Worm (Caenorhabditis elegans): ENCODE measurements around the gene R06F6.12.

Gene R06F6.12

ce11 chrII:10793393-10793792 is 30.5 kb downstream of the R06F6.12 start, which contains the start of gene vps-11:
Gene vps-11, minus strand, starts transcription at chrII:10793493.
- TF ChIP-seq sea-1 (GFP tag; conservative IDR thresholded peaks at IDR 0.05) (no peak), pes-1 (GFP tag; IDR thresholded peaks at IDR 0.05) (no peak), ceh-13 (GFP tag; optimal IDR thresholded peaks at IDR 0.05) (no peak), ama-1 (optimal IDR thresholded peaks at IDR 0.05) (no peak), flt-1 (GFP tag; IDR thresholded peaks at IDR 0.05) (no peak), F13C5.2 (tag; optimal IDR thresholded peaks at IDR 0.05) (no peak), hmbx-1 (tag; optimal IDR thresholded peaks at IDR 0.05) (no peak), ceh-36 (tag; optimal IDR thresholded peaks at IDR 0.05) (no peak), hmg-4 (GFP tag; optimal IDR thresholded peaks at IDR 0.05) (no peak), tbx-11 (GFP tag; IDR thresholded peaks at IDR 0.05) (no peak)

DNA sequence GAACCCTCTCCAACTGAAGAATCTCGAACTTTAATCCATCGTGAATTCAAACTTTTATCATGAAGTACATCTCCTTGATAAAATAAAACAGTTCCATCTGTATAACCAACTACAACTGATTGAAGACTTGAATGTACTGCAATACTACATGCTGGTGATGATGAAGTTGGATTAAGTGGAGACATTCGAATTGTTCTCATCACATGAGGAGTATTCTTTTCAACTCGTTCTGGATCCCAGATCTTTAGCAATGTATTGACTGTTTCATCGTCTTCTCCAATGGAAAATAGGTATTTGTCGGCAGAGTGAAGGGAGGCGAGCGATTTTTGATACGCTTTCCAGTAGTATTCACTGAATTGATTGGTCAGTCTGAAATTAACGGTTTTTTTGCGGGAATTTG is 31.3 kb downstream of the R06F6.12 start:
- TF ChIP-seq aly-1 (tag; optimal IDR thresholded peaks at IDR 0.05) (no peak), hmbx-1 (tag; optimal IDR thresholded peaks at IDR 0.05) (no peak), F13C5.2 (tag; optimal IDR thresholded peaks at IDR 0.05) (no peak), sea-1 (GFP tag; conservative IDR thresholded peaks at IDR 0.05) (no peak), hmg-4 (GFP tag; optimal IDR thresholded peaks at IDR 0.05) (no peak), tbx-37 (GFP tag; conservative IDR thresholded peaks at IDR 0.05) (no peak), B0310.2 (tag; optimal IDR thresholded peaks at IDR 0.05) (no peak), ama-1 (optimal IDR thresholded peaks at IDR 0.05) (no peak), hnd-1 (tag; optimal IDR thresholded peaks at IDR 0.05) (no peak), ets-7 (tag; optimal IDR thresholded peaks at IDR 0.05) (no peak)

ce11 chrII:10787240-10787639 is 36.6 kb downstream of the R06F6.12 start, which contains the start of gene tag-209:
Gene tag-209, plus strand, starts transcription at chrII:10787312.
- no peak for TF ChIP-seq tra-4 (tag; optimal IDR thresholded peaks at IDR 0.05)
- TF ChIP-seq tbx-37 (GFP tag; conservative IDR thresholded peaks at IDR 0.05), result no peak
- 0 out of 2 replicates have a peak, but pooled peaks have one; percentile 5 for TF ChIP-seq pes-1 (GFP tag; IDR thresholded peaks at IDR 0.05)
- no peak for TF ChIP-seq hmg-4 (GFP tag; optimal IDR thresholded peaks at IDR 0.05)
- no peak for TF ChIP-seq hmbx-1 (tag; optimal IDR thresholded peaks at IDR 0.05)
- peak; percentile 87 for TF ChIP-seq ama-1 (optimal IDR thresholded peaks at IDR 0.05)
- TF ChIP-seq flt-1 (GFP tag; IDR thresholded peaks at IDR 0.05), result no peak

DNA sequence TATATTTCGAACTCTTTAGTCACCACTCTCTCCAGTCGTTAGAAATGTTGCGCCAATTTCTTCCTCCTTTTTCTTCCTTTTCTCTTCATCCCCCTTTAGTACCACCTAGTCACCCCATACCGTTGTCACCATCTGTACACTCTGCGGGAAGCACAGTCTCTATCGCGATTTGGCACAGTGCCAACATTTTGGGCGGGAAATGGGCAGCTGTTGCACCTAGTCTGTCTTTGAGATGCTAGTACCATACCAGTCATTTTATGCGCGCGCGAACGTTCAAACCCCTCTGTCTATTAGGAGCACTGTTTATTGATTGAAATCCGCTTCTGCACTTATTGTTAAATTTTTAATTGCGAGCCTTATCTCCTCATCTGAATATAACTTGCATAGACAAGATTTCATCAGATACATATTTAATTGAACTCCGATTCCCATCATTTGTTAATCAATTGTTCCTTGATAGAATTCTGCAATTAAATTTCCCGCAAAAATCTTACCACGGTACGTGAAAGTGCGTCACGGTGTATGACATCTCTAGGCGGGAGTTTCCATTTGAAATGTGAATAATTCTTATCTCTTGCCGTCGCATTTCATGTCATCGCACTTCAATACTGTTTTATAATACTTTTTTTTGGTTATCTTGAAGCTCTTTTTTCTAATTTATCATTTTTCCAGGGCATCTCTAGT is 39.0 kb downstream of the R06F6.12 start, which contains the start of gene cdl-1:
Gene cdl-1 (plus strand): TSS at position 673 of the 684 bp plus-strand sequence.
- TF ChIP-seq flt-1 (GFP tag; IDR thresholded peaks at IDR 0.05), result 0 out of 2 replicates have a peak, but pooled peaks have one; percentile 12
- TF ChIP-seq ceh-36 (tag; optimal IDR thresholded peaks at IDR 0.05), result no peak

DNA sequence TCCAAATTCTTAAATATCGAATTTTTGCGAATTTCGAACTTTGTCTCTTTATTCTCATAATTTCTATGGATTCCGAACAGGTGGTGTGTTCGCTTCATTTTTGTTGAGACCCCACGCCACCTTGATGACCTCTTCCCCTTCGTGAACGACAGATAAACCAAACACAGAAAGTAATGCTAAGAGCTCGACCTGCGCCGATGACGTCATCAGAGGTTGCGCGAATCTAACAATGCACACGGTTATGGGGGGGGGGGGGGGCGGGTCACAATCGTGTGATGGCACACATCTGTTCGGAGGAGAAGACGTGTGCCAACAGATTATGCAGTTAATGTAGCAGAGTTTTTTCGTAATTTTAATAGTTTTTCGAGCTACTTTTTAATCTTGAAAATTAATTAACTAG is 39.6 kb downstream of the R06F6.12 start:
- TF ChIP-seq F13C5.2 (tag; optimal IDR thresholded peaks at IDR 0.05) (no peak), hnd-1 (tag; optimal IDR thresholded peaks at IDR 0.05) (no peak), ets-7 (tag; optimal IDR thresholded peaks at IDR 0.05) (no peak), tbx-37 (GFP tag; conservative IDR thresholded peaks at IDR 0.05) (no peak)

DNA sequence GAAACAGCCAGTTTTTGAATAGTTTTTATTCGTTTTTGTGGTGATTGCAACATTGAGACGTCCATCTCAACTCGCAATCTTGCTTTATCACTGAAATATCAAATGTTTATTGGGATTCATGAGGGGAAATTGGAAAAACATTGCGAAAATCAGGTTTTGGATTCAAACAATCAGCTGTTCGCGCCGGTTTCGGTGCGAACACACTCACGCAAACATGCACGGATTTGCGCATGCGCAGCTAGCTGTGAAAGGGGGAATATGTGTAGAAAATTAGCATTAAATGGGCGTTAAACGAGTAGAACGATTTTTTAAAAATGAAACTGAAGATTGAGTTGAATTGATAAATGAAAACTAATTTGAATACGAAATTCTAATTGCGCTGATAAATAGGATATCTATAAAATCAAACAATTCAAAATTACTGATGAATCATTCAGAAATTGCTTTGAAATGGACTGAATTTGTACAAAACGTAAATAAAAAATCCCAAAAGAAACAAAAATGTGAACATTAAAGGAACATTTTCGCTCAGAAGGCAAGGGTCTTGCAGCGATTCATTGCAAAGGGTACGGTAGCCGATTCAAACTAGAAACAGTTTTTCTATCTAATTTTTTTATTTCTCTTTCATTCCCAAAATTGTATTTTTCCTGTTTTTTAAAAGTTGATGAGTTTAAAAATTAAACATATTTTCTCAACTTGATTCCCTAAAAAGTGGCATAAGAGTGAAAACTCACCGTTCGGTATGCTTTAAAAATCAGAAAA is 40.5 kb downstream of the R06F6.12 start, which contains the start of gene ect-2:
Gene ect-2 (minus strand): TSS at position 762 of the 762 bp plus-strand sequence.
- TF ChIP-seq hmg-4 (GFP tag; optimal IDR thresholded peaks at IDR 0.05) (no peak), ama-1 (optimal IDR thresholded peaks at IDR 0.05) (no peak), pes-1 (GFP tag; IDR thresholded peaks at IDR 0.05) (no peak), tra-4 (tag; optimal IDR thresholded peaks at IDR 0.05) (no peak), hnd-1 (tag; optimal IDR thresholded peaks at IDR 0.05) (no peak), aly-1 (tag; optimal IDR thresholded peaks at IDR 0.05) (no peak), scrt-1 (GFP tag; IDR thresholded peaks at IDR 0.05) (no peak), tbx-37 (GFP tag; conservative IDR thresholded peaks at IDR 0.05) (no peak), flt-1 (GFP tag; IDR thresholded peaks at IDR 0.05) (no peak), B0310.2 (tag; optimal IDR thresholded peaks at IDR 0.05) (no peak), ceh-13 (GFP tag; optimal IDR thresholded peaks at IDR 0.05) (no peak), ceh-36 (tag; optimal IDR thresholded peaks at IDR 0.05) (no peak), sea-1 (GFP tag; conservative IDR thresholded peaks at IDR 0.05) (no peak), hmbx-1 (tag; optimal IDR thresholded peaks at IDR 0.05) (no peak)

DNA sequence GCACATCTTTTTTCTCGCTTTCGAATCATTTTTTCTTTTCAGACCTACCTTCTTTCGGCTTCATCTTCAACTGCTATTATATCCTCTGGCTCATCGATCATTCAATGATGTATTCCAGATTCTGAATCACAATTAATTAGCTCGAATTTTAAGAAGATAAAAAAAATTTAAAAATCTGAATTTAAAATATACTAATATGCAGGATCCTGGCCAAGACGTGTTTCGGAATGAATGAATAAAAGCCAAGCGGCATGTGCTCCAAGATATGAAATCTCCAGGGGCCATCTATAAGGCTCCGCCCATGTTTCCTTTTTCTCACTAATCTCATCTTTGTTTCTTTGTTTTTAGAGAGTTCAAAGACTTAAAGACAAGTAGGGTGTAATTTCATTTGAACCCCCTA is 45.9 kb downstream of the R06F6.12 start, which contains the start of gene mpz-1:
Gene mpz-1 (minus strand): TSS at position 101 of the 400 bp plus-strand sequence.
- no peak for TF ChIP-seq ceh-13 (GFP tag; optimal IDR thresholded peaks at IDR 0.05)
- TF ChIP-seq tbx-37 (GFP tag; conservative IDR thresholded peaks at IDR 0.05), result no peak
- TF ChIP-seq hnd-1 (tag; optimal IDR thresholded peaks at IDR 0.05), result no peak
- TF ChIP-seq ceh-36 (tag; optimal IDR thresholded peaks at IDR 0.05), result no peak
- no peak for TF ChIP-seq sea-1 (GFP tag; conservative IDR thresholded peaks at IDR 0.05)
- TF ChIP-seq ets-7 (tag; optimal IDR thresholded peaks at IDR 0.05), result no peak
- TF ChIP-seq ama-1 (optimal IDR thresholded peaks at IDR 0.05), result no peak
- TF ChIP-seq tra-4 (tag; optimal IDR thresholded peaks at IDR 0.05), result no peak
- TF ChIP-seq B0310.2 (tag; optimal IDR thresholded peaks at IDR 0.05), result no peak
- no peak for TF ChIP-seq flt-1 (GFP tag; IDR thresholded peaks at IDR 0.05)
- no peak for TF ChIP-seq F13C5.2 (tag; optimal IDR thresholded peaks at IDR 0.05)
- TF ChIP-seq hmg-4 (GFP tag; optimal IDR thresholded peaks at IDR 0.05), result no peak

Data from whole organism, early embryonic.